Worm (Caenorhabditis elegans): ENCODE data around the gene des-2.

DNA sequence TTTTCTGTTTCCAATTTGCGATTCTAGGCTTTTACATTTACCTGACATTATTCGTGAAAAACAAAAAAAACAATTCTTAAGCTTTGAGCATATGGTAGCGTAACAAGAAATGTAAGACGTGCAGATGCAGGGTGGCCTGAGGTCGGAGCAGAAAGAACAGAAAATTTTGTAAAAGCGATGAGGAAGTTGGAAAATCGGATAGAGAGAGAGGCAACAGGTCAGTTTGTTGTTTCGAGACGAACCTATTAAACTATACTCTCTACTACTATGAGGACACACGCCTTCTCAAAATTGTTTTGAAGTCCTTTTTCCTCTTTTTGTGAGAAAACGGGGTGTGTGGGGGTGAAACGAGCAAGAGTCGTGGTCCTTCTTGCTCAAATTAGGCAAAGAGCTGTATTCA is at the start of gene des-2:
- TF ChIP-seq fos-1 (tag; optimal IDR thresholded peaks at IDR 0.05), result no peak
- no peak for TF ChIP-seq dpl-1 (GFP tag; optimal IDR thresholded peaks at IDR 0.05)
- no peak for TF ChIP-seq nhr-11 (tag; optimal IDR thresholded peaks at IDR 0.05)
- TF ChIP-seq fkh-4 (tag; optimal IDR thresholded peaks at IDR 0.05; ENCODE audit: borderline replicate concordance), result no peak
- no peak for TF ChIP-seq blmp-1 (tag; optimal IDR thresholded peaks at IDR 0.05)
- no peak for TF ChIP-seq nhr-12 (tag; optimal IDR thresholded peaks at IDR 0.05)
- TF ChIP-seq ztf-11 (tag; optimal IDR thresholded peaks at IDR 0.05), result no peak
- no peak for TF ChIP-seq nhr-77 (tag; optimal IDR thresholded peaks at IDR 0.05)
